Worm (Caenorhabditis elegans) whole organism, late embryonic: ENCODE data around the gene wsp-1.

Experiments used
- C08G9.2 ChIP-seq: sonication (generic microtip); optimal IDR thresholded peaks from 2 replicates; lab custom pipeline; 2016; ENCODE audit warnings: mild to moderate bottlenecking, missing genetic modification characterization, moderate library complexity, missing compliant biosample characterization
- C38D4.7 ChIP-seq: fragments of 200-800 bp; sonication (Bioruptor generic); optimal IDR thresholded peaks from 2 replicates; lab custom pipeline; 2018; ENCODE audit warnings: mild to moderate bottlenecking, missing genetic modification characterization, moderate library complexity, missing compliant biosample characterization
- F13H6.1 ChIP-seq: sonication (generic microtip); optimal IDR thresholded peaks from 2 replicates; lab custom pipeline; 2016; ENCODE audit warnings: missing genetic modification characterization, missing compliant biosample characterization
- K09A11.1 ChIP-seq: sonication (generic microtip); optimal IDR thresholded peaks from 2 replicates; lab custom pipeline; 2017; ENCODE audit warnings: antibody characterized with exemption, mild to moderate bottlenecking, missing genetic modification characterization, missing compliant biosample characterization; ENCODE audit not compliant: insufficient read depth
- T23F11.4 ChIP-seq: fragments of 200-800 bp; sonication (Bioruptor generic); optimal IDR thresholded peaks from 2 replicates; lab custom pipeline; 2018; ENCODE audit warnings: mild to moderate bottlenecking, missing genetic modification characterization, missing compliant biosample characterization
- ahr-1 ChIP-seq: sonication (generic microtip); optimal IDR thresholded peaks from 2 replicates; lab custom pipeline; 2016; ENCODE audit warnings: missing genetic modification characterization, missing compliant biosample characterization
- ceh-14 ChIP-seq: sonication (generic microtip); optimal IDR thresholded peaks from 2 replicates; lab custom pipeline; 2016; ENCODE audit warnings: missing genotype, missing genetic modification characterization, missing compliant biosample characterization
- ceh-18 ChIP-seq: sonication (generic microtip); optimal IDR thresholded peaks from 2 replicates; lab custom pipeline; 2016; ENCODE audit warnings: missing genetic modification characterization, missing compliant biosample characterization
- ceh-31 ChIP-seq: sonication (generic microtip); optimal IDR thresholded peaks from 2 replicates; lab custom pipeline; 2016; ENCODE audit warnings: missing genetic modification characterization, missing compliant biosample characterization
- ceh-34 ChIP-seq: sonication (generic microtip); optimal IDR thresholded peaks from 2 replicates; lab custom pipeline; 2016; ENCODE audit warnings: mild to moderate bottlenecking, missing genetic modification characterization, missing compliant biosample characterization
- ceh-45 ChIP-seq: fragments of 200-800 bp; sonication (Bioruptor generic); IDR thresholded peaks from 2 replicates; pipeline ENCODE4 v1.3.6; 2022; ENCODE audit warnings: missing genetic modification reagents, missing genetic modification characterization, missing compliant biosample characterization
- ceh-48 ChIP-seq: sonication (generic microtip); optimal IDR thresholded peaks from 2 replicates; lab custom pipeline; 2016; ENCODE audit warnings: missing genetic modification characterization, inconsistent platforms, missing compliant biosample characterization
- ceh-6 ChIP-seq: fragments of 200-800 bp; sonication (Bioruptor generic); optimal IDR thresholded peaks from 2 replicates; lab custom pipeline; 2018; ENCODE audit warnings: mild to moderate bottlenecking, missing genetic modification characterization, missing compliant biosample characterization
- ceh-9 ChIP-seq: sonication (generic microtip); optimal IDR thresholded peaks from 2 replicates; lab custom pipeline; 2016; ENCODE audit warnings: mild to moderate bottlenecking, missing genetic modification characterization, inconsistent platforms, missing compliant biosample characterization
- che-1 ChIP-seq: sonication (generic microtip); optimal IDR thresholded peaks from 2 replicates; lab custom pipeline; 2016; ENCODE audit warnings: mild to moderate bottlenecking, missing genetic modification characterization, missing compliant biosample characterization
- dve-1 ChIP-seq: sonication (generic microtip); optimal IDR thresholded peaks from 2 replicates; lab custom pipeline; 2017; ENCODE audit warnings: antibody characterized with exemption, mild to moderate bottlenecking, missing genetic modification characterization, missing compliant biosample characterization
- elt-2 ChIP-seq: sonication (generic microtip); optimal IDR thresholded peaks from 2 replicates; lab custom pipeline; 2016; ENCODE audit warnings: missing genetic modification reagents, missing genetic modification characterization, missing compliant biosample characterization
- ets-4 ChIP-seq: sonication (generic microtip); optimal IDR thresholded peaks from 2 replicates; lab custom pipeline; 2016; ENCODE audit warnings: missing genetic modification characterization, missing compliant biosample characterization
- eyg-1 ChIP-seq: sonication (generic microtip); optimal IDR thresholded peaks from 2 replicates; lab custom pipeline; 2016; ENCODE audit warnings: missing genotype, missing genetic modification characterization, missing compliant biosample characterization
- fkh-10 ChIP-seq: fragments of 150-350 bp; optimal IDR thresholded peaks from 2 replicates; lab custom pipeline; 2014; ENCODE audit warnings: missing biosample characterization, missing genetic modification reagents, missing genetic modification characterization
- gmeb-2 ChIP-seq: sonication (generic microtip); optimal IDR thresholded peaks from 2 replicates; lab custom pipeline; 2016; ENCODE audit warnings: missing genetic modification characterization, inconsistent platforms, missing compliant biosample characterization
- hlh-15 ChIP-seq: sonication (generic microtip); optimal IDR thresholded peaks from 2 replicates; lab custom pipeline; 2016; ENCODE audit warnings: missing genetic modification characterization, missing compliant biosample characterization
- hlh-30 ChIP-seq: sonication (generic microtip); optimal IDR thresholded peaks from 2 replicates; lab custom pipeline; 2017; ENCODE audit warnings: antibody characterized with exemption, missing genetic modification characterization, missing compliant biosample characterization; ENCODE audit not compliant: insufficient read depth
- madf-2 ChIP-seq: sonication (generic microtip); optimal IDR thresholded peaks from 2 replicates; lab custom pipeline; 2017; ENCODE audit warnings: missing genetic modification characterization, missing compliant biosample characterization
- nfya-1 ChIP-seq: sonication (generic microtip); optimal IDR thresholded peaks from 2 replicates; lab custom pipeline; 2017; ENCODE audit warnings: missing genetic modification characterization, mild to moderate bottlenecking, missing compliant biosample characterization, antibody characterized with exemption, moderate library complexity
- nhr-11 ChIP-seq: fragments of 150-350 bp; optimal IDR thresholded peaks from 2 replicates; lab custom pipeline; 2014; ENCODE audit warnings: missing biosample characterization, missing genetic modification characterization
- odd-2 ChIP-seq: sonication (generic microtip); optimal IDR thresholded peaks from 2 replicates; lab custom pipeline; 2017; ENCODE audit warnings: antibody characterized with exemption, mild to moderate bottlenecking, missing genetic modification characterization, missing compliant biosample characterization
- rnt-1 ChIP-seq: sonication (generic microtip); optimal IDR thresholded peaks from 2 replicates; lab custom pipeline; 2016; ENCODE audit warnings: missing genetic modification characterization, missing compliant biosample characterization
- sox-2 ChIP-seq: fragments of 200-800 bp; sonication (Bioruptor generic); IDR thresholded peaks from 2 replicates; pipeline ENCODE4 v1.3.6; 2022; ENCODE audit warnings: missing genetic modification reagents, missing genetic modification characterization, missing compliant biosample characterization
- sox-4 ChIP-seq: sonication (generic microtip); optimal IDR thresholded peaks from 2 replicates; lab custom pipeline; 2017; ENCODE audit warnings: mild to moderate bottlenecking, missing genetic modification characterization, inconsistent platforms, missing compliant biosample characterization
- tbx-7 ChIP-seq: sonication (generic microtip); optimal IDR thresholded peaks from 2 replicates; lab custom pipeline; 2016; ENCODE audit warnings: missing genotype, missing genetic modification characterization, missing compliant biosample characterization
- ttx-3 ChIP-seq: sonication (generic microtip); optimal IDR thresholded peaks from 2 replicates; lab custom pipeline; 2016; ENCODE audit warnings: missing genetic modification reagents, missing genetic modification characterization, missing compliant biosample characterization
- unc-3 ChIP-seq, 2 experiments: fragments of 200-800 bp in 1 of 2; sonication (Bioruptor generic) in 1 of 2; sonication (generic microtip) in 1 of 2; conservative IDR thresholded peaks in 1 of 2; optimal IDR thresholded peaks in 1 of 2; 2 replicates each; pipeline versions ENCODE4 v1.3.6 to Lab custom; 2016 to 2022; ENCODE audit warnings: missing compliant biosample characterization in 2 of 2, missing genetic modification characterization in 2 of 2, missing genetic modification reagents in 1 of 2
- zip-5 ChIP-seq: sonication (generic microtip); optimal IDR thresholded peaks from 2 replicates; lab custom pipeline; 2016; ENCODE audit warnings: missing genetic modification characterization, missing compliant biosample characterization
- ztf-16 ChIP-seq: sonication (generic microtip); optimal IDR thresholded peaks from 2 replicates; lab custom pipeline; 2017; ENCODE audit warnings: missing genetic modification characterization, missing compliant biosample characterization

wsp-1 gene

ce11 chrIV:8206314-8206713 is 7.6 kb upstream of the wsp-1 start, which contains the start of gene svh-1:
svh-1 (plus strand) TSS chrIV:8206614.
- TF ChIP-seq zip-5 (tag; lab: Kevin White, UChicago) (no peak), ceh-6 (no peak), che-1 (tag; lab: Kevin White, UChicago) (no peak), ets-4 (tag; lab: Kevin White, UChicago) (no peak), ceh-34 (tag; lab: Kevin White, UChicago) (no peak), sox-2 (GFP tag; lab: Robert Waterston, UW) (no peak), unc-3 (GFP tag; conservative IDR thresholded peaks at IDR 0.05; lab: Robert Waterston, UW) (no peak), unc-3 (tag; optimal IDR thresholded peaks at IDR 0.05; lab: Kevin White, UChicago) (no peak), ztf-16 (tag; lab: Kevin White, UChicago) (no peak), ahr-1 (tag; lab: Kevin White, UChicago) (no peak), ceh-45 (no peak), nfya-1 (no peak), eyg-1 (no peak), C38D4.7 (no peak), C08G9.2 (tag; lab: Kevin White, UChicago) (no peak), T23F11.4 (no peak)

- no peak for TF ChIP-seq ceh-45
- TF ChIP-seq hlh-30 (tag; lab: Kevin White, UChicago), result no peak
- TF ChIP-seq ceh-6, result no peak
- TF ChIP-seq nfya-1, result peak; percentile 29
- TF ChIP-seq ceh-31 (tag; lab: Kevin White, UChicago), result peak; percentile 25
Observed at ce11 chrIV:8205272-8206098, 6.7 kb upstream of the wsp-1 start, which contains the start of gene hgrs-1. hgrs-1 (minus strand) TSS chrIV:8206048.

DNA sequence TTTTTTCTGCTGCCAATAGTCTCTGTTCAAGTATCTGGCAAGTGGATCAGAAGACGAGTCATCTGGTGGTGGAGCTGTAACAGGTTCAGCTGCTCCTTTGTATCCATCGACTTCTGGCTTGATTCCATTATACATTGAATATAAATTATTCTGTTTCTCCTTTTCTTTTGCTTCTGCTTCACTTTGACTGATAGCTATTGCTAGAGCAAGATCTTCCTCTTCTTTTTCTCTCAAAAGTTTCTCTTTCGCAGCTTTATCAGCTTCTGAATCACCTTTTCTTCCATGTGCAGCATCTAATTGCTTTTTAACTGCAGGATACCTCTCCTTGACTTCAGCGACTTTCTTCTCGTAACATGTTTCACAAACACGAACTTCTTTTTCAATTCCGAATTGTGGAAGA is 4.8 kb upstream of the wsp-1 start:
- TF ChIP-seq ceh-45 (no peak), C08G9.2 (tag; lab: Kevin White, UChicago) (no peak), elt-2 (no peak), F13H6.1 (tag; lab: Kevin White, UChicago) (no peak), nhr-11 (tag; lab: Kevin White, UChicago) (no peak), madf-2 (tag; lab: Kevin White, UChicago) (no peak), fkh-10 (no peak), odd-2 (no peak), rnt-1 (no peak), ceh-18 (no peak), tbx-7 (tag; lab: Kevin White, UChicago) (no peak), T23F11.4 (no peak), ceh-14 (no peak), unc-3 (GFP tag; conservative IDR thresholded peaks at IDR 0.05; lab: Robert Waterston, UW) (no peak), unc-3 (tag; optimal IDR thresholded peaks at IDR 0.05; lab: Kevin White, UChicago) (no peak), gmeb-2 (no peak), ceh-31 (tag; lab: Kevin White, UChicago) (no peak), ceh-9 (tag; lab: Kevin White, UChicago) (no peak)

DNA sequence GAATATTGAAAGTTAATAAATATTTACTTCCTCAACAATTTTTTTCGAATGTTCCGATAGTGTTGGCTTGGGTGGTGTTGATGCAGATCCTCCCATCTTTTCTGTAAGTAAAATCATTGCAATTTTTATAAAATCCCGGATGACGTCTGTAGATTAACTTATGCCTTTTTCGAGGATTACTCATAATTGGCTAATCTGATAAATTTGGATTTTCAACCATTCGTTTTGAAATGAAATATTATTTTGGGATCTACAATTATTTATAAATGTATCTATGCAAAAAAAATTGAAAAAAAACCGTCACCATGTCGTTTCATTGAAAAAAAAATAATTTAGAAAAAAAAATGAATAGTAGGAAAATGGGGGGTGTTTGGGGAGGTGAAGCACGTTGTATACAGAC is 2.4 kb upstream of the wsp-1 start, which contains the start of gene glrx-22:
Gene glrx-22 (minus strand): TSS at position 101 of the 400 bp plus-strand sequence.
- TF ChIP-seq ceh-48 (tag; lab: Kevin White, UChicago), result no peak
- no peak for TF ChIP-seq K09A11.1 (tag; lab: Kevin White, UChicago)
- no peak for TF ChIP-seq odd-2
- TF ChIP-seq C08G9.2 (tag; lab: Kevin White, UChicago), result no peak
- no peak for TF ChIP-seq sox-4 (tag; lab: Kevin White, UChicago)
- TF ChIP-seq hlh-15 (tag; lab: Kevin White, UChicago), result no peak
- no peak for TF ChIP-seq ceh-45
- no peak for TF ChIP-seq C38D4.7
- no peak for TF ChIP-seq ets-4 (tag; lab: Kevin White, UChicago)
- no peak for TF ChIP-seq ttx-3
- no peak for TF ChIP-seq ceh-34 (tag; lab: Kevin White, UChicago)
- TF ChIP-seq che-1 (tag; lab: Kevin White, UChicago), result no peak
- no peak for TF ChIP-seq dve-1 (tag; lab: Kevin White, UChicago)
- TF ChIP-seq rnt-1, result no peak
